Worm (Caenorhabditis elegans) whole organism, late embryonic: ENCODE data around the gene K02F3.12.

ENCODE experiments used
- K02D7.2 ChIP-seq: sonication (generic microtip); optimal IDR thresholded peaks from 2 replicates; lab custom pipeline; 2017; ENCODE audit warnings: mild to moderate bottlenecking, missing genetic modification characterization, missing compliant biosample characterization
- Y22D7AL.16 ChIP-seq: sonication (generic microtip); optimal IDR thresholded peaks from 2 replicates; lab custom pipeline; 2016; ENCODE audit warnings: missing genetic modification characterization, missing compliant biosample characterization
- ama-1 ChIP-seq: fragments of 150-350 bp; optimal IDR thresholded peaks from 2 replicates; lab custom pipeline; 2014
- ceh-18 ChIP-seq: sonication (generic microtip); optimal IDR thresholded peaks from 2 replicates; lab custom pipeline; 2016; ENCODE audit warnings: missing genetic modification characterization, missing compliant biosample characterization
- ceh-9 ChIP-seq: sonication (generic microtip); optimal IDR thresholded peaks from 2 replicates; lab custom pipeline; 2016; ENCODE audit warnings: mild to moderate bottlenecking, missing genetic modification characterization, inconsistent platforms, missing compliant biosample characterization
- dmd-4 ChIP-seq: sonication (generic microtip); optimal IDR thresholded peaks from 2 replicates; lab custom pipeline; 2016; ENCODE audit warnings: borderline replicate concordance, missing genetic modification characterization, missing compliant biosample characterization
- elt-2 ChIP-seq: sonication (generic microtip); optimal IDR thresholded peaks from 2 replicates; lab custom pipeline; 2016; ENCODE audit warnings: missing genetic modification reagents, missing genetic modification characterization, missing compliant biosample characterization
- fax-1 ChIP-seq: sonication (generic microtip); optimal IDR thresholded peaks from 2 replicates; lab custom pipeline; 2016; ENCODE audit warnings: missing genotype, missing genetic modification characterization, missing compliant biosample characterization
- hlh-15 ChIP-seq: sonication (generic microtip); optimal IDR thresholded peaks from 2 replicates; lab custom pipeline; 2016; ENCODE audit warnings: missing genetic modification characterization, missing compliant biosample characterization
- hlh-30 ChIP-seq: sonication (generic microtip); optimal IDR thresholded peaks from 2 replicates; lab custom pipeline; 2017; ENCODE audit warnings: antibody characterized with exemption, missing genetic modification characterization, missing compliant biosample characterization; ENCODE audit not compliant: insufficient read depth
- rnt-1 ChIP-seq: sonication (generic microtip); optimal IDR thresholded peaks from 2 replicates; lab custom pipeline; 2016; ENCODE audit warnings: missing genetic modification characterization, missing compliant biosample characterization

- TF ChIP-seq hlh-15 (no peak), ceh-9 (tag; lab: Kevin White, UChicago) (no peak), rnt-1 (tag; lab: Kevin White, UChicago) (no peak), fax-1 (tag; lab: Kevin White, UChicago) (no peak), ceh-18 (tag; lab: Kevin White, UChicago) (no peak), dmd-4 (tag; lab: Kevin White, UChicago) (no peak), Y22D7AL.16 (no peak), hlh-30 (tag; lab: Kevin White, UChicago) (no peak), elt-2 (tag; lab: Kevin White, UChicago) (no peak), ama-1 (lab: Kevin White, UChicago) (no peak), K02D7.2 (tag; lab: Kevin White, UChicago) (no peak)
Observed at ce11 chrIII:869869-870268, 13.5 kb downstream of the K02F3.12 start, which contains the start of gene T24C4.2.
